Fruit fly (Drosophila melanogaster) whole organism, embryonic: ENCODE data around the gene kri.

Experiments used
- Adf1 ChIP-seq: fragments of 200-800 bp; sonication (Bioruptor generic); IDR thresholded peaks from 2 replicates; pipeline ENCODE4 v1.3.6; 2022; ENCODE audit warnings: missing biosample characterization, missing genetic modification characterization
- B-H2 ChIP-seq: fragments of 200-800 bp; sonication (Bioruptor generic); optimal IDR thresholded peaks from 2 replicates; lab custom pipeline; 2018; ENCODE audit warnings: missing biosample characterization, mild to moderate bottlenecking, missing genetic modification characterization
- Blimp-1 ChIP-seq: fragments of 200-800 bp; sonication (Bioruptor generic); optimal IDR thresholded peaks from 3 replicates; lab custom pipeline; 2018; ENCODE audit warnings: missing biosample characterization, missing genetic modification characterization, mild to moderate bottlenecking, moderate library complexity, missing genetic modification reagents
- CG10321 ChIP-seq: fragments of 200-800 bp; sonication (Bioruptor generic); IDR thresholded peaks from 2 replicates; pipeline ENCODE4 v1.3.6; 2022; ENCODE audit warnings: missing biosample characterization, missing genetic modification characterization
- CG11504 ChIP-seq: fragments of 200-800 bp; sonication (Bioruptor generic); optimal IDR thresholded peaks from 3 replicates; lab custom pipeline; 2019; ENCODE audit warnings: missing biosample characterization, mild to moderate bottlenecking, missing genetic modification characterization, moderate library complexity
- CG11695 ChIP-seq: fragments of 200-800 bp; sonication (Bioruptor generic); IDR thresholded peaks from 3 replicates; pipeline ENCODE4 v1.3.6; 2022; ENCODE audit warnings: missing biosample characterization, missing genetic modification characterization
- CG12236 ChIP-seq: fragments of 200-800 bp; sonication (Bioruptor generic); optimal IDR thresholded peaks from 2 replicates; lab custom pipeline; 2016; ENCODE audit warnings: missing biosample characterization, missing genetic modification characterization
- CG15479 ChIP-seq: fragments of 200-800 bp; sonication (Bioruptor generic); optimal IDR thresholded peaks from 3 replicates; lab custom pipeline; 2019; ENCODE audit warnings: missing biosample characterization, mild to moderate bottlenecking, missing genetic modification characterization, moderate library complexity
- CG17361 ChIP-seq: fragments of 200-800 bp; sonication (Bioruptor generic); IDR thresholded peaks from 3 replicates; pipeline ENCODE4 v1.3.6; 2022; ENCODE audit warnings: missing biosample characterization, missing genetic modification characterization
- CG17912 ChIP-seq: fragments of 200-800 bp; sonication (Bioruptor generic); optimal IDR thresholded peaks from 2 replicates; lab custom pipeline; 2018; ENCODE audit warnings: missing biosample characterization, mild to moderate bottlenecking, missing genetic modification characterization
- CG2199 ChIP-seq: fragments of 200-800 bp; sonication (Bioruptor generic); IDR thresholded peaks from 3 replicates; pipeline ENCODE4 v1.3.6; 2022; ENCODE audit warnings: missing biosample characterization, missing genetic modification characterization
- CG3163 ChIP-seq: fragments of 200-800 bp; sonication (Bioruptor generic); optimal IDR thresholded peaks from 3 replicates; lab custom pipeline; 2016; ENCODE audit warnings: missing biosample characterization, missing genetic modification characterization
- CG32772 ChIP-seq: fragments of 200-800 bp; sonication (Bioruptor generic); IDR thresholded peaks from 2 replicates; pipeline ENCODE4 v1.3.6; 2022; ENCODE audit warnings: missing biosample characterization, missing genetic modification characterization
- CG33213 ChIP-seq: fragments of 200-800 bp; sonication (Bioruptor generic); optimal IDR thresholded peaks from 3 replicates; lab custom pipeline; 2016; ENCODE audit warnings: missing biosample characterization, missing genetic modification characterization
- CG34422 ChIP-seq: fragments of 200-800 bp; sonication (Bioruptor generic); IDR thresholded peaks from 3 replicates; pipeline ENCODE4 v1.3.6; 2022; ENCODE audit warnings: missing biosample characterization, missing genetic modification characterization
- CG6654 ChIP-seq: fragments of 200-800 bp; sonication (Bioruptor generic); optimal IDR thresholded peaks from 2 replicates; lab custom pipeline; 2017; ENCODE audit warnings: missing biosample characterization, mild to moderate bottlenecking, missing genetic modification characterization
- CG8290 ChIP-seq, 3 experiments: fragments of 200-800 bp; sonication (Bioruptor generic); optimal IDR thresholded peaks; 2 replicates each; lab custom pipeline; 2016 to 2019; ENCODE audit warnings: missing biosample characterization in 3 of 3, missing genetic modification characterization in 3 of 3, mild to moderate bottlenecking in 2 of 3, moderate library complexity in 1 of 3
- CG9437 ChIP-seq: fragments of 200-800 bp; sonication (Bioruptor generic); optimal IDR thresholded peaks from 2 replicates; lab custom pipeline; 2018; ENCODE audit warnings: missing biosample characterization, mild to moderate bottlenecking, missing genetic modification characterization
- CG9797 ChIP-seq: fragments of 200-800 bp; sonication (Bioruptor generic); optimal IDR thresholded peaks from 3 replicates; lab custom pipeline; 2018; ENCODE audit warnings: missing biosample characterization, mild to moderate bottlenecking, missing genetic modification characterization
- CoRest ChIP-seq: fragments of 200-800 bp; sonication (Bioruptor generic); optimal IDR thresholded peaks from 3 replicates; lab custom pipeline; 2018; ENCODE audit warnings: missing biosample characterization, mild to moderate bottlenecking, missing genetic modification characterization, moderate library complexity
- D ChIP-seq, 2 experiments: fragments of 200-800 bp in 1 of 2; fragments of >200 bp in 1 of 2; sonication (Bioruptor generic) in 1 of 2; optimal IDR thresholded peaks; 2 replicates in 1 of 2; 3 replicates in 1 of 2; lab custom pipeline; 2017; ENCODE audit warnings: mild to moderate bottlenecking in 1 of 2, missing biosample characterization in 1 of 2, missing genetic modification characterization in 1 of 2, missing genetic modification reagents in 1 of 2
- E2f2 ChIP-seq: fragments of 200-800 bp; sonication (Bioruptor generic); IDR thresholded peaks from 2 replicates; pipeline ENCODE4 v1.3.6; 2022; ENCODE audit warnings: missing biosample characterization, missing genetic modification characterization
- Elba2 ChIP-seq: fragments of 200-800 bp; sonication (Bioruptor generic); optimal IDR thresholded peaks from 3 replicates; lab custom pipeline; 2016; ENCODE audit warnings: missing biosample characterization, missing genetic modification characterization
- GATAe ChIP-seq: fragments of 200-800 bp; sonication (Bioruptor generic); conservative IDR thresholded peaks from 2 replicates; pipeline ENCODE4 v1.3.6; 2022; ENCODE audit warnings: missing biosample characterization, missing genetic modification characterization
- HHEX ChIP-seq: fragments of 200-800 bp; sonication (Bioruptor generic); optimal IDR thresholded peaks from 3 replicates; lab custom pipeline; 2017; ENCODE audit warnings: missing biosample characterization, mild to moderate bottlenecking, missing genetic modification characterization, missing genetic modification reagents
- MBD-R2 ChIP-seq: fragments of 200-800 bp; sonication (Bioruptor generic); IDR thresholded peaks from 2 replicates; pipeline ENCODE4 v1.3.6; 2022; ENCODE audit warnings: missing biosample characterization, missing genetic modification characterization
- Med ChIP-seq: fragments of 200-800 bp; sonication (Bioruptor generic); peaks from one replicate; lab custom pipeline; 2016; ENCODE audit warnings: missing biosample characterization, missing genetic modification characterization, mild to moderate bottlenecking, inconsistent platforms, moderate library complexity
- Myb ChIP-seq: fragments of 200-800 bp; sonication (Bioruptor generic); optimal IDR thresholded peaks from 2 replicates; lab custom pipeline; 2016; ENCODE audit warnings: missing biosample characterization, missing genetic modification characterization
- Oaz ChIP-seq: fragments of 200-800 bp; sonication (Bioruptor generic); IDR thresholded peaks from 2 replicates; pipeline ENCODE4 v1.3.6; 2022; ENCODE audit warnings: missing biosample characterization, missing genetic modification characterization
- Sin3A ChIP-seq: fragments of >200 bp; optimal IDR thresholded peaks from 2 replicates; lab custom pipeline; 2018
- cg ChIP-seq: fragments of 200-800 bp; sonication (Bioruptor generic); optimal IDR thresholded peaks from 3 replicates; lab custom pipeline; 2019; ENCODE audit warnings: missing biosample characterization, mild to moderate bottlenecking, missing genetic modification characterization, moderate library complexity
- ems ChIP-seq: fragments of 200-800 bp; sonication (Bioruptor generic); optimal IDR thresholded peaks from 3 replicates; lab custom pipeline; 2016; ENCODE audit warnings: missing biosample characterization, missing genetic modification characterization
- fru ChIP-seq: fragments of >200 bp; optimal IDR thresholded peaks from 2 replicates; lab custom pipeline; 2017
- gfzf ChIP-seq: fragments of 200-800 bp; sonication (Bioruptor generic); optimal IDR thresholded peaks from 2 replicates; lab custom pipeline; 2016; ENCODE audit warnings: missing biosample characterization, mild to moderate bottlenecking, missing genetic modification characterization, moderate library complexity
- inv ChIP-seq: fragments of 200-800 bp; sonication (Bioruptor generic); IDR thresholded peaks from 2 replicates; pipeline ENCODE4 v1.3.6; 2022; ENCODE audit warnings: missing biosample characterization, missing genetic modification characterization; ENCODE audit not compliant: partially characterized antibody
- nmo ChIP-seq: fragments of 200-800 bp; sonication (Bioruptor generic); optimal IDR thresholded peaks from 2 replicates; lab custom pipeline; 2018; ENCODE audit warnings: missing biosample characterization, mild to moderate bottlenecking, missing genetic modification characterization, moderate library complexity
- odd ChIP-seq: fragments of 200-800 bp; sonication (Bioruptor generic); optimal IDR thresholded peaks from 2 replicates; lab custom pipeline; 2017; ENCODE audit warnings: missing biosample characterization, mild to moderate bottlenecking, missing genetic modification characterization
- p53 ChIP-seq: fragments of 200-800 bp; sonication (Bioruptor generic); optimal IDR thresholded peaks from 2 replicates; lab custom pipeline; 2016; ENCODE audit warnings: missing biosample characterization, missing genetic modification characterization
- pros ChIP-seq: fragments of 200-800 bp; sonication (Bioruptor generic); optimal IDR thresholded peaks from 3 replicates; lab custom pipeline; 2019; ENCODE audit warnings: missing biosample characterization, mild to moderate bottlenecking, missing genetic modification characterization, moderate library complexity
- pzg ChIP-seq: fragments of 200-800 bp; sonication (Bioruptor generic); optimal IDR thresholded peaks from 3 replicates; lab custom pipeline; 2018; ENCODE audit warnings: missing biosample characterization, mild to moderate bottlenecking, missing genetic modification characterization, moderate library complexity
- salm ChIP-seq: fragments of 200-800 bp; sonication (Bioruptor generic); optimal IDR thresholded peaks from 2 replicates; lab custom pipeline; 2018; ENCODE audit warnings: missing biosample characterization, mild to moderate bottlenecking, missing genetic modification characterization
- seq ChIP-seq: fragments of 200-800 bp; sonication (Bioruptor generic); IDR thresholded peaks from 2 replicates; pipeline ENCODE4 v1.3.6; 2022; ENCODE audit warnings: missing biosample characterization, missing genetic modification characterization
- trem ChIP-seq: fragments of 200-800 bp; optimal IDR thresholded peaks from 3 replicates; lab custom pipeline; 2019; ENCODE audit warnings: missing biosample characterization, mild to moderate bottlenecking, missing genetic modification characterization, moderate library complexity
- trh ChIP-seq: fragments of 200-800 bp; sonication (Bioruptor generic); optimal IDR thresholded peaks from 2 replicates; lab custom pipeline; 2016; ENCODE audit warnings: missing biosample characterization, missing genetic modification characterization
- unc-4 ChIP-seq: fragments of 200-800 bp; sonication (Bioruptor generic); IDR thresholded peaks from 2 replicates; pipeline ENCODE4 v1.3.6; 2022; ENCODE audit warnings: missing biosample characterization, missing genetic modification characterization; ENCODE audit not compliant: partially characterized antibody
- vvl ChIP-seq: fragments of 200-800 bp; sonication (Bioruptor generic); IDR thresholded peaks from 2 replicates; pipeline ENCODE4 v1.3.6; 2022; ENCODE audit warnings: missing biosample characterization, missing genetic modification characterization
- zf30C ChIP-seq: fragments of 200-800 bp; sonication (Bioruptor generic); optimal IDR thresholded peaks from 3 replicates; lab custom pipeline; 2018; ENCODE audit warnings: missing biosample characterization, mild to moderate bottlenecking, missing genetic modification characterization

kri gene

dm6 chr3L:5777114-5777513 is 33.7 kb upstream of the kri start, which contains the start of gene vito (continued):
- peak; percentile 90 for TF ChIP-seq Myb (GFP tag; lab: Kevin White, UChicago)
- no peak for TF ChIP-seq CG17361 (GFP tag; lab: Robert Waterston, UW)
- TF ChIP-seq CG2199 (GFP tag; lab: Robert Waterston, UW), result no peak
- TF ChIP-seq CG9437, result peak; percentile 26
- no peak for TF ChIP-seq Adf1 (GFP tag; lab: Robert Waterston, UW)
- TF ChIP-seq CG10321 (GFP tag; lab: Robert Waterston, UW), result no peak
- no peak for TF ChIP-seq odd (GFP tag; lab: Kevin White, UChicago)
- no peak for TF ChIP-seq CG8290 (GFP tag; optimal IDR thresholded peaks at IDR 0.05; lab: Kevin White, UChicago)
- no peak for TF ChIP-seq CG8290 (tag; optimal IDR thresholded peaks at IDR 0.05; lab: Kevin White, UChicago)
- TF ChIP-seq Oaz, result no peak
- no peak for TF ChIP-seq cg (GFP tag; lab: Kevin White, UChicago)
- TF ChIP-seq E2f2 (GFP tag; lab: Robert Waterston, UW), result peak; percentile 51
- peak; percentile 44; the same call in 1 of the 2 replicates for TF ChIP-seq MBD-R2 (GFP tag; lab: Robert Waterston, UW)
- TF ChIP-seq Blimp-1 (GFP tag; lab: Kevin White, UChicago), result no peak
- no peak for TF ChIP-seq zf30C
- TF ChIP-seq CG32772, result no peak
- TF ChIP-seq CG33213 (GFP tag; lab: Kevin White, UChicago), result no peak
- no peak for TF ChIP-seq CG6654 (GFP tag; lab: Kevin White, UChicago)
- peak; percentile 16 for TF ChIP-seq pzg (GFP tag; lab: Kevin White, UChicago)
- TF ChIP-seq trem (tag; lab: Kevin White, UChicago), result peak; percentile 11
- no peak for TF ChIP-seq CG12236 (GFP tag; lab: Kevin White, UChicago)

- TF ChIP-seq seq (GFP tag; lab: Robert Waterston, UW) (no peak), CG34422 (GFP tag; lab: Robert Waterston, UW) (peak; percentile 33; the same call in 1 of the 3 replicates), Blimp-1 (GFP tag; lab: Kevin White, UChicago) (no peak), gfzf (GFP tag; lab: Kevin White, UChicago) (peak; percentile 81), salm (tag; lab: Kevin White, UChicago) (no peak), CG3163 (GFP tag; lab: Kevin White, UChicago) (no peak), B-H2 (GFP tag; lab: Kevin White, UChicago) (no peak), inv (0 out of 2 replicates have a peak, but pooled peaks have one; percentile 7), trh (GFP tag; lab: Kevin White, UChicago) (no peak), D (optimal IDR thresholded peaks at IDR 0.05; lab: Kevin White, UChicago) (peak; percentile 36), D (GFP tag; optimal IDR thresholded peaks at IDR 0.05; lab: Kevin White, UChicago) (no peak), CG11695 (GFP tag; lab: Robert Waterston, UW) (no peak), nmo (peak; percentile 24), GATAe (GFP tag; lab: Robert Waterston, UW) (no peak), unc-4 (GFP tag; lab: Robert Waterston, UW) (peak; percentile 37; the same call in 1 of the 2 replicates), Sin3A (lab: Kevin White, UChicago) (peak; percentile 55), Myb (GFP tag; lab: Kevin White, UChicago) (peak; percentile 38), CG9797 (GFP tag; lab: Kevin White, UChicago) (peak; percentile 70), fru (lab: Kevin White, UChicago) (no peak), pros (peak; percentile 39), CG17912 (GFP tag; lab: Kevin White, UChicago) (no peak), CG9437 (no peak), p53 (no peak), CG15479 (GFP tag; lab: Kevin White, UChicago) (no peak), ems (GFP tag; lab: Kevin White, UChicago) (no peak), vvl (no peak), Med (GFP tag; lab: Kevin White, UChicago) (peak; percentile 73), CoRest (tag; lab: Kevin White, UChicago) (peak; percentile 10), Elba2 (GFP tag; lab: Kevin White, UChicago) (peak; percentile 56), CG11504 (no peak), HHEX (no peak)
These were observed 31.0 kb upstream of the kri start, which contains the start of the genes Myt1, PGRP-LD and Pmi for dm6 chr3L:5779476-5780401. Myt1 (minus strand) TSS chr3L:5779591. PGRP-LD (plus strand) TSS chr3L:5780051. Pmi (plus strand) TSS chr3L:5780051.
